Worm (Caenorhabditis elegans): Measurements from ENCODE around the gene bath-2.

DNA sequence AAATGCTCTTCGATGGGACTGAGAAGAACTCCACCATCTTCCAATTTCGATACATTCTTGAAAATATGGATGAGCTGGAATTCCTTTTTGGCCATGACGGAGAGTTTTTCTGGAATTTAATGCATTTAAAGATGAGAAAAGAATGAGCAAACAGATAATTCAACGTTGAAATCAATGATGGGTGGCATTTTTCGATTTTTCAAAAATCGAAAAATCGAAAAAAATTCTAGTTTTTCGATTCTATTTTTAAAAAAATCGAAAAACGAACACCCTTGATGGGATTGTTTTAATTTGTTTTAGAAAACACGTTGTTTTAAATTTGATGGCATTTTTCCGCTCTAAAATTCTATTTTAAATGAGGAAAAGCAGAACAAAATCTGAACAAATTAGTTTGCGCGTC lies 9.8 kb downstream of the bath-2 start, which contains the start of gene math-31:
- no peak for TF ChIP-seq ama-1 (optimal IDR thresholded peaks at IDR 0.05)
- TF ChIP-seq ztf-4 (tag; optimal IDR thresholded peaks at IDR 0.05) = no peak
- TF ChIP-seq ztf-11 (tag; optimal IDR thresholded peaks at IDR 0.05) = no peak
- TF ChIP-seq sem-4 (tag; optimal IDR thresholded peaks at IDR 0.05) = no peak
- no peak for TF ChIP-seq fos-1 (tag; optimal IDR thresholded peaks at IDR 0.05)
- TF ChIP-seq nhr-23 (tag; optimal IDR thresholded peaks at IDR 0.05) = no peak
- no peak for TF ChIP-seq mbf-1 (tag; optimal IDR thresholded peaks at IDR 0.05)

Measured in whole organism, L2 larva.